Worm (Caenorhabditis elegans) whole organism, L3 larva: ENCODE measurements around the gene T14B4.9.

Source experiments
- R02D3.7 ChIP-seq: fragments of 150-350 bp; optimal IDR thresholded peaks from 2 replicates; lab custom pipeline; 2014; ENCODE audit warnings: missing biosample characterization, missing genetic modification characterization
- ama-1 ChIP-seq: fragments of 150-350 bp; optimal IDR thresholded peaks from 2 replicates; lab custom pipeline; 2018
- ceh-16 ChIP-seq: sonication (generic microtip); optimal IDR thresholded peaks from 2 replicates; lab custom pipeline; 2017; ENCODE audit warnings: missing biosample characterization, missing genetic modification characterization
- ceh-28 ChIP-seq: fragments of 150-350 bp; optimal IDR thresholded peaks from 2 replicates; lab custom pipeline; 2014; ENCODE audit warnings: missing biosample characterization, missing genetic modification reagents, missing genetic modification characterization
- ceh-82 ChIP-seq: fragments of 150-350 bp; optimal IDR thresholded peaks from 2 replicates; lab custom pipeline; 2014; ENCODE audit warnings: missing biosample characterization, missing genetic modification characterization
- ceh-9 ChIP-seq: sonication (generic microtip); optimal IDR thresholded peaks from 2 replicates; lab custom pipeline; 2018; ENCODE audit warnings: missing biosample characterization, missing genetic modification characterization
- egl-27 ChIP-seq: sonication (generic microtip); optimal IDR thresholded peaks from 4 replicates; lab custom pipeline; 2017; ENCODE audit warnings: missing biosample characterization, missing genetic modification reagents, missing genetic modification characterization
- egl-5 ChIP-seq: fragments of 150-350 bp; optimal IDR thresholded peaks from 2 replicates; lab custom pipeline; 2017; ENCODE audit warnings: missing biosample characterization, missing genetic modification reagents, missing genetic modification characterization, inconsistent platforms
- elt-1 ChIP-seq: fragments of 150-350 bp; optimal IDR thresholded peaks from 2 replicates; lab custom pipeline; 2014; ENCODE audit warnings: missing biosample characterization, missing genetic modification characterization
- elt-2 ChIP-seq: sonication (generic microtip); optimal IDR thresholded peaks from 2 replicates; lab custom pipeline; 2016; ENCODE audit warnings: missing genetic modification reagents, mild to moderate bottlenecking, missing genetic modification characterization, missing compliant biosample characterization
- elt-3 ChIP-seq, 3 experiments: fragments of 150-350 bp in 1 of 3; sonication (generic microtip) in 2 of 3; optimal IDR thresholded peaks; 2 replicates in 2 of 3; 4 replicates in 1 of 3; lab custom pipeline; 2014 to 2017; ENCODE audit warnings: missing biosample characterization in 3 of 3, missing genetic modification characterization in 3 of 3
- eor-1 ChIP-seq, 2 experiments: fragments of 150-350 bp; optimal IDR thresholded peaks; 2 replicates each; lab custom pipeline; 2014 to 2018; ENCODE audit warnings: missing biosample characterization in 2 of 2, missing genetic modification characterization in 2 of 2
- fkh-10 ChIP-seq: sonication (generic microtip); optimal IDR thresholded peaks from 2 replicates; lab custom pipeline; 2017; ENCODE audit warnings: missing biosample characterization, missing genetic modification reagents, missing genetic modification characterization
- fkh-2 ChIP-seq: fragments of 150-350 bp; optimal IDR thresholded peaks from 2 replicates; lab custom pipeline; 2014; ENCODE audit warnings: missing biosample characterization, missing genetic modification reagents, missing genetic modification characterization
- fos-1 ChIP-seq: fragments of 150-350 bp; optimal IDR thresholded peaks from 2 replicates; lab custom pipeline; 2014; ENCODE audit warnings: missing biosample characterization, missing genetic modification characterization
- jun-1 ChIP-seq: fragments of 150-350 bp; optimal IDR thresholded peaks from 2 replicates; lab custom pipeline; 2014; ENCODE audit warnings: missing biosample characterization, missing genetic modification reagents, missing genetic modification characterization
- lin-15B ChIP-seq: fragments of 150-350 bp; optimal IDR thresholded peaks from 2 replicates; lab custom pipeline; 2014; ENCODE audit warnings: missing biosample characterization, missing genetic modification characterization
- lin-39 ChIP-seq: fragments of 150-350 bp; optimal IDR thresholded peaks from 2 replicates; lab custom pipeline; 2018; ENCODE audit warnings: missing biosample characterization, missing genetic modification reagents, missing genetic modification characterization
- mdl-1 ChIP-seq: fragments of 150-350 bp; optimal IDR thresholded peaks from 2 replicates; lab custom pipeline; 2014; ENCODE audit warnings: missing biosample characterization, missing genetic modification characterization
- nfya-1 ChIP-seq: sonication (generic microtip); optimal IDR thresholded peaks from 2 replicates; lab custom pipeline; 2017; ENCODE audit warnings: missing genetic modification characterization, mild to moderate bottlenecking, missing compliant biosample characterization, antibody characterized with exemption, moderate library complexity; ENCODE audit not compliant: insufficient read depth
- nhr-11 ChIP-seq: fragments of 150-350 bp; optimal IDR thresholded peaks from 2 replicates; lab custom pipeline; 2014; ENCODE audit warnings: missing biosample characterization, missing genetic modification characterization
- nhr-12 ChIP-seq: fragments of 150-350 bp; optimal IDR thresholded peaks from 2 replicates; lab custom pipeline; 2014; ENCODE audit warnings: missing biosample characterization, missing genetic modification characterization
- nhr-23 ChIP-seq: fragments of 150-350 bp; optimal IDR thresholded peaks from 2 replicates; lab custom pipeline; 2014; ENCODE audit warnings: missing biosample characterization, missing genetic modification reagents, missing genetic modification characterization
- nhr-25 ChIP-seq: sonication (generic microtip); optimal IDR thresholded peaks from 2 replicates; lab custom pipeline; 2017; ENCODE audit warnings: missing biosample characterization, missing genetic modification characterization
- nhr-28 ChIP-seq: fragments of 150-350 bp; optimal IDR thresholded peaks from 2 replicates; lab custom pipeline; 2014; ENCODE audit warnings: missing biosample characterization, missing genetic modification characterization
- nhr-43 ChIP-seq: sonication (generic microtip); optimal IDR thresholded peaks from 2 replicates; lab custom pipeline; 2016; ENCODE audit warnings: mild to moderate bottlenecking, missing genetic modification characterization, missing compliant biosample characterization; ENCODE audit not compliant: poor library complexity, severe bottlenecking
- nhr-67 ChIP-seq: fragments of 150-350 bp; optimal IDR thresholded peaks from 2 replicates; lab custom pipeline; 2014; ENCODE audit warnings: missing biosample characterization, missing genetic modification characterization
- nhr-76 ChIP-seq: fragments of 150-350 bp; sonication (generic microtip); optimal IDR thresholded peaks from 5 replicates; lab custom pipeline; 2014; ENCODE audit warnings: missing biosample characterization, missing genetic modification characterization
- nhr-77 ChIP-seq: fragments of 150-350 bp; optimal IDR thresholded peaks from 2 replicates; lab custom pipeline; 2014; ENCODE audit warnings: missing biosample characterization, missing genetic modification characterization
- pha-4 ChIP-seq: fragments of 150-350 bp; optimal IDR thresholded peaks from 2 replicates; lab custom pipeline; 2014; ENCODE audit warnings: missing biosample characterization, missing genetic modification reagents, missing genetic modification characterization
- pqm-1 ChIP-seq: fragments of 150-350 bp; optimal IDR thresholded peaks from 2 replicates; lab custom pipeline; 2017; ENCODE audit warnings: missing biosample characterization, missing genetic modification characterization, inconsistent platforms
- sea-2 ChIP-seq: fragments of 150-350 bp; sonication (generic microtip); optimal IDR thresholded peaks from 4 replicates; lab custom pipeline; 2014; ENCODE audit warnings: missing biosample characterization, missing genetic modification reagents, missing genetic modification characterization
- skn-1 ChIP-seq: fragments of 150-350 bp; optimal IDR thresholded peaks from 2 replicates; lab custom pipeline; 2014; ENCODE audit warnings: missing biosample characterization, missing genetic modification characterization
- snpc-4 ChIP-seq: fragments of 150-350 bp; optimal IDR thresholded peaks from 2 replicates; lab custom pipeline; 2014; ENCODE audit warnings: missing biosample characterization, missing genetic modification characterization
- tbx-2 ChIP-seq: sonication (generic microtip); optimal IDR thresholded peaks from 2 replicates; lab custom pipeline; 2016; ENCODE audit warnings: mild to moderate bottlenecking, missing genetic modification characterization, missing compliant biosample characterization
- ztf-11 ChIP-seq: fragments of 150-350 bp; optimal IDR thresholded peaks from 2 replicates; lab custom pipeline; 2014; ENCODE audit warnings: missing biosample characterization, missing genetic modification characterization
- ztf-4 ChIP-seq: fragments of 150-350 bp; optimal IDR thresholded peaks from 2 replicates; lab custom pipeline; 2014; ENCODE audit warnings: missing biosample characterization, missing genetic modification characterization

Gene T14B4.9

ce11 chrII:6733718-6734117 is at the start of gene T14B4.9:
TSS of gene T14B4.9 (minus strand) at chrII:6733818.
- TF ChIP-seq R02D3.7 (no peak), nhr-67 (no peak), tbx-2 (no peak), ceh-16 (tag; lab: Kevin White, UChicago) (no peak), nfya-1 (tag; lab: Kevin White, UChicago) (no peak), pqm-1 (tag; lab: Kevin White, UChicago) (no peak), nhr-28 (tag; lab: Kevin White, UChicago) (no peak), lin-39 (tag; lab: Kevin White, UChicago) (no peak), nhr-25 (tag; lab: Kevin White, UChicago) (no peak)

ce11 chrII:6782738-6783163 is 49.1 kb upstream of the T14B4.9 start:
- TF ChIP-seq lin-15B: peak; percentile 77
- peak; percentile 77 for TF ChIP-seq pha-4 (tag; lab: Kevin White, UChicago)
- no peak for TF ChIP-seq fos-1 (tag; lab: Kevin White, UChicago)
- TF ChIP-seq egl-5 (tag; lab: Kevin White, UChicago): peak; percentile 26
- peak; percentile 48 for TF ChIP-seq snpc-4 (tag; lab: Kevin White, UChicago)
- TF ChIP-seq lin-39 (tag; lab: Kevin White, UChicago): peak; percentile 57
- TF ChIP-seq nhr-12 (tag; lab: Kevin White, UChicago): no peak
- no peak for TF ChIP-seq pqm-1 (tag; lab: Kevin White, UChicago)
- peak; percentile 81 for TF ChIP-seq nfya-1 (tag; lab: Kevin White, UChicago)
- peak; percentile 11 for TF ChIP-seq jun-1 (tag; lab: Kevin White, UChicago)
- TF ChIP-seq ztf-11 (tag; lab: Kevin White, UChicago): no peak
- no peak for TF ChIP-seq eor-1 (tag; optimal IDR thresholded peaks at IDR 0.05; lab: Kevin White, UChicago)
- TF ChIP-seq skn-1: no peak
- TF ChIP-seq nhr-25 (tag; lab: Kevin White, UChicago): peak; percentile 62
- TF ChIP-seq nhr-23 (tag; lab: Kevin White, UChicago): peak; percentile 19
- peak; percentile 26 for TF ChIP-seq nhr-11 (tag; lab: Kevin White, UChicago)
- TF ChIP-seq nhr-43 (tag; lab: Kevin White, UChicago): no peak
- peak; percentile 83 for TF ChIP-seq ceh-28 (tag; lab: Kevin White, UChicago)
- no peak for TF ChIP-seq ceh-16 (tag; lab: Kevin White, UChicago)
- peak; percentile 27 for TF ChIP-seq elt-2 (tag; lab: Kevin White, UChicago)
- TF ChIP-seq fkh-10 (GFP tag; lab: Kevin White, UChicago): peak; percentile 0
- no peak for TF ChIP-seq R02D3.7

ce11 chrII:6781983-6782382 is 48.4 kb upstream of the T14B4.9 start:
- TF ChIP-seq nhr-43 (tag; lab: Kevin White, UChicago) (no peak), egl-27 (tag; lab: Kevin White, UChicago) (no peak), jun-1 (tag; lab: Kevin White, UChicago) (no peak), lin-39 (tag; lab: Kevin White, UChicago) (no peak), nhr-77 (tag; lab: Kevin White, UChicago) (no peak), ceh-9 (tag; lab: Kevin White, UChicago) (no peak), ztf-11 (tag; lab: Kevin White, UChicago) (no peak), fkh-2 (no peak), nhr-11 (tag; lab: Kevin White, UChicago) (no peak), elt-3 (tag; optimal IDR thresholded peaks at IDR 0.05; lab: Kevin White, UChicago) (no peak), nfya-1 (tag; lab: Kevin White, UChicago) (no peak), ama-1 (lab: Kevin White, UChicago) (no peak), skn-1 (no peak), ztf-4 (tag; lab: Kevin White, UChicago) (no peak)
- TF ChIP-seq, all 47 proteins: peak for 0

- TF ChIP-seq skn-1 (no peak), mdl-1 (tag; lab: Kevin White, UChicago) (no peak), nhr-77 (tag; lab: Kevin White, UChicago) (no peak), fkh-10 (GFP tag; lab: Kevin White, UChicago) (no peak), elt-1 (no peak), sea-2 (GFP tag; lab: Kevin White, UChicago) (no peak), nhr-11 (tag; lab: Kevin White, UChicago) (no peak), nhr-76 (tag; lab: Kevin White, UChicago) (no peak), ceh-82 (tag; lab: Kevin White, UChicago) (no peak), pqm-1 (tag; lab: Kevin White, UChicago) (peak; percentile 30), elt-2 (tag; lab: Kevin White, UChicago) (peak; percentile 66), fos-1 (tag; lab: Kevin White, UChicago) (no peak), fkh-2 (no peak), jun-1 (tag; lab: Kevin White, UChicago) (no peak)
Measured at ce11 chrII:6781231-6781630, 47.6 kb upstream of the T14B4.9 start.
